Worm (Caenorhabditis elegans): Measurements from ENCODE around the gene F57C7.4.
A peak's percentile ranks its signal among the peaks of the same experiment; 100 is the strongest.

- TF ChIP-seq tbx-11 (GFP tag; IDR thresholded peaks at IDR 0.05) (no peak), tra-4 (tag; optimal IDR thresholded peaks at IDR 0.05) (no peak), ama-1 (optimal IDR thresholded peaks at IDR 0.05) (peak; percentile 40), aly-1 (tag; optimal IDR thresholded peaks at IDR 0.05) (no peak), tbx-37 (GFP tag; conservative IDR thresholded peaks at IDR 0.05) (no peak), flt-1 (GFP tag; IDR thresholded peaks at IDR 0.05) (no peak), hmbx-1 (tag; optimal IDR thresholded peaks at IDR 0.05) (no peak), ets-7 (tag; optimal IDR thresholded peaks at IDR 0.05) (no peak)
These were observed 1.4 kb upstream of the F57C7.4 start for ce11 chrX:10590772-10591171.
